Fruit fly (Drosophila melanogaster): ENCODE results near the gene to.

The to gene

dm6 chr3R:25232271-25232989 is 7.5 kb upstream of the to start, which contains the start of gene Cad96Cb (continued):
- TF ChIP-seq sna (GFP tag; IDR thresholded peaks at IDR 0.05; ENCODE audit: partially characterized antibody) (no peak), cato (GFP tag; optimal IDR thresholded peaks at IDR 0.05; ENCODE audit: borderline replicate concordance) (peak; percentile 71), bbx (GFP tag; IDR thresholded peaks at IDR 0.05; ENCODE audit: partially characterized antibody) (no peak), insv (GFP tag; optimal IDR thresholded peaks at IDR 0.05) (peak in 1 of 2 experiments; percentile 3), CG4707 (GFP tag; optimal IDR thresholded peaks at IDR 0.05) (peak; percentile 48), pzg (GFP tag; optimal IDR thresholded peaks at IDR 0.05) (no peak), sisA (GFP tag; IDR thresholded peaks at IDR 0.05) (peak; percentile 65), CG5245 (GFP tag; optimal IDR thresholded peaks at IDR 0.05) (peak; percentile 82), lov (optimal IDR thresholded peaks at IDR 0.05) (no peak), lov (GFP tag; IDR thresholded peaks at IDR 0.05) (no peak), Hand (GFP tag; optimal IDR thresholded peaks at IDR 0.05) (peak; percentile 20), tgo (GFP tag; IDR thresholded peaks at IDR 0.05) (peak; percentile 64), Elba2 (GFP tag; optimal IDR thresholded peaks at IDR 0.05) (no peak), sob (GFP tag; IDR thresholded peaks at IDR 0.05) (no peak), Stat92E (GFP tag; optimal IDR thresholded peaks at IDR 0.05) (peak in 1 of 3 experiments; percentile 27), sc (optimal IDR thresholded peaks at IDR 0.05) (no peak), sc (GFP tag; optimal IDR thresholded peaks at IDR 0.05) (peak; percentile 87), CG13624 (GFP tag; optimal IDR thresholded peaks at IDR 0.05) (no peak), wek (GFP tag; optimal IDR thresholded peaks at IDR 0.05) (peak; percentile 35), CG8388 (GFP tag; optimal IDR thresholded peaks at IDR 0.05) (peak; percentile 85), CG10462 (GFP tag; optimal IDR thresholded peaks at IDR 0.05) (peak; percentile 72), CG8765 (GFP tag; IDR thresholded peaks at IDR 0.05) (no peak), Xbp1 (GFP tag; optimal IDR thresholded peaks at IDR 0.05) (peak; percentile 77), ems (GFP tag; optimal IDR thresholded peaks at IDR 0.05) (peak; percentile 76), ap (GFP tag; IDR thresholded peaks at IDR 0.05) (peak; percentile 43; the same call in 1 of the 2 replicates), p53 (GFP tag; optimal IDR thresholded peaks at IDR 0.05) (no peak), Rfx (GFP tag; IDR thresholded peaks at IDR 0.05) (peak; percentile 12), CG7987 (GFP tag; optimal IDR thresholded peaks at IDR 0.05) (no peak), Hr39 (optimal IDR thresholded peaks at IDR 0.05) (no peak), CG11093 (GFP tag; IDR thresholded peaks at IDR 0.05) (0 out of 3 replicates have a peak, but pooled peaks have one; percentile 55), Asciz (GFP tag; optimal IDR thresholded peaks at IDR 0.05) (peak; percentile 91), Abd-B (GFP tag; optimal IDR thresholded peaks at IDR 0.05) (peak; percentile 77), ERR (GFP tag; optimal IDR thresholded peaks at IDR 0.05) (peak; percentile 54), sr (GFP tag; IDR thresholded peaks at IDR 0.05) (no peak), Dref (GFP tag; IDR thresholded peaks at IDR 0.05) (no peak), Atf3 (GFP tag; optimal IDR thresholded peaks at IDR 0.05) (peak; percentile 80), toy (GFP tag; IDR thresholded peaks at IDR 0.05) (no peak), CG33557 (GFP tag; optimal IDR thresholded peaks at IDR 0.05) (peak; percentile 93), MESR4 (GFP tag; optimal IDR thresholded peaks at IDR 0.05) (no peak), CG14667 (GFP tag; IDR thresholded peaks at IDR 0.05) (0 out of 2 replicates have a peak, but pooled peaks have one; percentile 19), CG13424 (tag; optimal IDR thresholded peaks at IDR 0.05) (peak; percentile 86), CG10959 (GFP tag; IDR thresholded peaks at IDR 0.05) (peak; percentile 36), kah (GFP tag; optimal IDR thresholded peaks at IDR 0.05) (peak; percentile 80), CG7928 (GFP tag; optimal IDR thresholded peaks at IDR 0.05) (peak; percentile 7), CG18262 (tag; optimal IDR thresholded peaks at IDR 0.05) (peak; percentile 95), pnt (GFP tag; optimal IDR thresholded peaks at IDR 0.05) (peak; percentile 74), inv (GFP tag; IDR thresholded peaks at IDR 0.05; ENCODE audit: partially characterized antibody) (no peak), gsb-n (tag; optimal IDR thresholded peaks at IDR 0.05) (peak; percentile 86), CG34224 (GFP tag; IDR thresholded peaks at IDR 0.05; ENCODE audit: partially characterized antibody) (no peak), Mad (GFP tag; optimal IDR thresholded peaks at IDR 0.05) (peak; percentile 72)

Measured in whole organism, embryonic.